Fruit fly (Drosophila melanogaster): ENCODE results near the gene Klp10A.

Gene Klp10A

dm6 chrX:11148272-11148835 lies 11.4 kb upstream of the Klp10A start, which contains the start of gene Ran:
TSS of gene Ran (minus strand) at chrX:11148716.
- TF ChIP-seq Myc (optimal IDR thresholded peaks at IDR 0.05): no peak
- TF ChIP-seq insv (optimal IDR thresholded peaks at IDR 0.05): no peak
- no peak for TF ChIP-seq ttk (optimal IDR thresholded peaks at IDR 0.05)
- no peak for TF ChIP-seq Sin3A (optimal IDR thresholded peaks at IDR 0.05)
- TF ChIP-seq h (optimal IDR thresholded peaks at IDR 0.05): no peak
- no peak for TF ChIP-seq psq (optimal IDR thresholded peaks at IDR 0.05)

- TF ChIP-seq insv (optimal IDR thresholded peaks at IDR 0.05): no peak
- no peak for TF ChIP-seq psq (optimal IDR thresholded peaks at IDR 0.05)
- TF ChIP-seq Myc (optimal IDR thresholded peaks at IDR 0.05): no peak
- no peak for TF ChIP-seq Sin3A (optimal IDR thresholded peaks at IDR 0.05)
- TF ChIP-seq h (optimal IDR thresholded peaks at IDR 0.05): no peak
- no peak for TF ChIP-seq ttk (optimal IDR thresholded peaks at IDR 0.05)
Measured at dm6 chrX:11147553-11148067, 10.7 kb upstream of the Klp10A start.

- no peak for TF ChIP-seq h (optimal IDR thresholded peaks at IDR 0.05)
- TF ChIP-seq Sin3A (optimal IDR thresholded peaks at IDR 0.05): no peak
- no peak for TF ChIP-seq Myc (optimal IDR thresholded peaks at IDR 0.05)
- TF ChIP-seq insv (optimal IDR thresholded peaks at IDR 0.05): no peak
- no peak for TF ChIP-seq psq (optimal IDR thresholded peaks at IDR 0.05)
- no peak for TF ChIP-seq ttk (optimal IDR thresholded peaks at IDR 0.05)
Measured at dm6 chrX:11146598-11147176, 9.8 kb upstream of the Klp10A start.

- TF ChIP-seq Sin3A (optimal IDR thresholded peaks at IDR 0.05): no peak
- TF ChIP-seq psq (optimal IDR thresholded peaks at IDR 0.05): no peak
- no peak for TF ChIP-seq Myc (optimal IDR thresholded peaks at IDR 0.05)
- TF ChIP-seq ttk (optimal IDR thresholded peaks at IDR 0.05): no peak
- no peak for TF ChIP-seq insv (optimal IDR thresholded peaks at IDR 0.05)
- no peak for TF ChIP-seq h (optimal IDR thresholded peaks at IDR 0.05)
Measured at dm6 chrX:11144575-11144974, 7.7 kb upstream of the Klp10A start.

- TF ChIP-seq Myc (optimal IDR thresholded peaks at IDR 0.05) (no peak), Sin3A (optimal IDR thresholded peaks at IDR 0.05) (no peak), insv (optimal IDR thresholded peaks at IDR 0.05) (no peak), h (optimal IDR thresholded peaks at IDR 0.05) (no peak), ttk (optimal IDR thresholded peaks at IDR 0.05) (no peak), psq (optimal IDR thresholded peaks at IDR 0.05) (no peak)
Measured at dm6 chrX:11143820-11144219, 6.9 kb upstream of the Klp10A start, which contains the start of gene CG15201. TSS of gene CG15201 (plus strand) at chrX:11144120.

DNA sequence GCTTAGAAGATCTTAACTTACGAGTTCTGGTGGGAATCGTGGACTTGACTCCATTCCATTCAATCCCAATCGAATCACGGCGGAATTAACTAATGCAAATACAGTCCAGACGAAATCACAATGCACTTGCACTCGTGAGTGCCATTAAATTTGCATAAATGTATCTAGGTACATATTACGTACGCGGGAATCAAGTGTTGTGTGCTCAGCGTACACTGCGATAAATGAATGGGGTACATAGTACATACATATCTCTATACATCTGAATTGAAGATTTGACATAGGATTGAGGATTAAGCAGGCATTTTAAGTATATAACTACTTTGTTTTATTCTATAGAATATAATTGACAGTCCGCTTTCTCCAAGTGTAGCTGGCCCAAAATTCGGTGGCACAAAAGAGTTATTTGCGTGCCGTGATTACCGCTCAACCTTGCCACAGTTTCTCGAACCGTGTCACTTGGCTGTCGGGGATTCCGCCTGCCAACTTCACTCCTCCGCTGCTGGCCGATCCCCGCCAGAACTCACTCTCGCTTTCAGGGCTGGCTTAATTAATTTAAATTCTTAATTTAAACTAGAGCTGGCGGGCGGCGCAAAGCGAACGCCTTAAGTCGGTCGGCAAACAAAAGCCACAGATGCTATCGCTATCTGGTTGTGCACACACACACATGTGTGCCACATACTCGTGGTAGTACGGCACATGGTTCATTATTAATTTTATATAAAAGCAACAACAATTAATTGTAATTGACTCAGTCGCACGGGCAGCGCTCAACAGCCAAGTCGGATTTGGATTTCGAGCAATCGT lies 5.1 kb upstream of the Klp10A start, which contains the start of the genes CG15199 and CG15202:
Gene CG15199, minus strand, starts transcription at position 51 of the 807 bp plus-strand sequence.
Gene CG15202, plus strand, starts transcription at position 757 of the 807 bp plus-strand sequence.
- no peak for TF ChIP-seq Sin3A (optimal IDR thresholded peaks at IDR 0.05)
- TF ChIP-seq psq (optimal IDR thresholded peaks at IDR 0.05): no peak

- TF ChIP-seq psq (optimal IDR thresholded peaks at IDR 0.05) (no peak), ttk (optimal IDR thresholded peaks at IDR 0.05) (no peak), h (optimal IDR thresholded peaks at IDR 0.05) (no peak), insv (optimal IDR thresholded peaks at IDR 0.05) (no peak), Sin3A (optimal IDR thresholded peaks at IDR 0.05) (no peak), Myc (optimal IDR thresholded peaks at IDR 0.05) (no peak)
Measured at dm6 chrX:11140163-11140562, 3.2 kb upstream of the Klp10A start, which contains the start of gene ssp7. TSS of gene ssp7 (minus strand) at chrX:11140263.

- no peak for TF ChIP-seq Myc (optimal IDR thresholded peaks at IDR 0.05)
- TF ChIP-seq psq (optimal IDR thresholded peaks at IDR 0.05): no peak
- no peak for TF ChIP-seq h (optimal IDR thresholded peaks at IDR 0.05)
- TF ChIP-seq insv (optimal IDR thresholded peaks at IDR 0.05): no peak
- no peak for TF ChIP-seq Sin3A (optimal IDR thresholded peaks at IDR 0.05)
- no peak for TF ChIP-seq ttk (optimal IDR thresholded peaks at IDR 0.05)
Measured at dm6 chrX:11137566-11138186, 758 bp upstream of the Klp10A start, which contains the start of gene CDK2AP1. TSS of gene CDK2AP1 (plus strand) at chrX:11137859.

- TF ChIP-seq Myc (optimal IDR thresholded peaks at IDR 0.05) (no peak), h (optimal IDR thresholded peaks at IDR 0.05) (no peak), ttk (optimal IDR thresholded peaks at IDR 0.05) (no peak), Sin3A (optimal IDR thresholded peaks at IDR 0.05) (no peak), insv (optimal IDR thresholded peaks at IDR 0.05) (no peak), psq (optimal IDR thresholded peaks at IDR 0.05) (no peak)
Measured at dm6 chrX:11135840-11136586, 905 bp downstream of the Klp10A start.

dm6 chrX:11132312-11132711 lies 4.6 kb downstream of the Klp10A start, which contains the start of gene CG44385:
TSS of gene CG44385 (minus strand) at chrX:11132412.
- TF ChIP-seq Sin3A (optimal IDR thresholded peaks at IDR 0.05): no peak
- no peak for TF ChIP-seq h (optimal IDR thresholded peaks at IDR 0.05)
- TF ChIP-seq Myc (optimal IDR thresholded peaks at IDR 0.05): no peak
- no peak for TF ChIP-seq psq (optimal IDR thresholded peaks at IDR 0.05)
- no peak for TF ChIP-seq ttk (optimal IDR thresholded peaks at IDR 0.05)

- TF ChIP-seq ttk (optimal IDR thresholded peaks at IDR 0.05) (no peak), Sin3A (optimal IDR thresholded peaks at IDR 0.05) (no peak), h (optimal IDR thresholded peaks at IDR 0.05) (no peak), Myc (optimal IDR thresholded peaks at IDR 0.05) (no peak), psq (optimal IDR thresholded peaks at IDR 0.05) (no peak)
Measured at dm6 chrX:11128828-11129227, 8.1 kb downstream of the Klp10A start, which contains the start of gene SrpRalpha. TSS of gene SrpRalpha (minus strand) at chrX:11129087.
